Worm (Caenorhabditis elegans) whole organism, early embryonic: ENCODE data around the gene let-268.
"Not testable (repeated sequence)": the region's sequence is repeated elsewhere in the genome, so short reads cannot be mapped to it uniquely, and the experiment has no call there.

Experiments
- B0310.2 ChIP-seq: sonication (generic microtip); optimal IDR thresholded peaks from 2 replicates; lab custom pipeline; 2016; ENCODE audit warnings: mild to moderate bottlenecking, missing genetic modification characterization, missing compliant biosample characterization
- F13C5.2 ChIP-seq: sonication (generic microtip); optimal IDR thresholded peaks from 2 replicates; lab custom pipeline; 2017; ENCODE audit warnings: mild to moderate bottlenecking, missing genetic modification characterization, inconsistent platforms, missing compliant biosample characterization
- aly-1 ChIP-seq: sonication (generic microtip); optimal IDR thresholded peaks from 2 replicates; lab custom pipeline; 2016; ENCODE audit warnings: missing genetic modification characterization, missing compliant biosample characterization
- ama-1 ChIP-seq: fragments of 150-350 bp; optimal IDR thresholded peaks from 2 replicates; lab custom pipeline; 2014
- ceh-13 ChIP-seq: fragments of 200-800 bp; sonication (Bioruptor generic); optimal IDR thresholded peaks from 2 replicates; lab custom pipeline; 2018; ENCODE audit warnings: mild to moderate bottlenecking, missing genetic modification characterization, missing compliant biosample characterization
- ceh-36 ChIP-seq: sonication (generic microtip); optimal IDR thresholded peaks from 2 replicates; lab custom pipeline; 2016; ENCODE audit warnings: missing genetic modification characterization, inconsistent platforms, missing compliant biosample characterization
- ets-7 ChIP-seq: sonication (generic microtip); optimal IDR thresholded peaks from 2 replicates; lab custom pipeline; 2016; ENCODE audit warnings: missing genotype, missing genetic modification characterization, missing compliant biosample characterization
- flt-1 ChIP-seq: fragments of 200-800 bp; sonication (Bioruptor generic); IDR thresholded peaks from 2 replicates; pipeline ENCODE4 v1.3.6; 2022; ENCODE audit warnings: missing genetic modification characterization, missing compliant biosample characterization
- hmbx-1 ChIP-seq: sonication (generic microtip); optimal IDR thresholded peaks from 2 replicates; lab custom pipeline; 2016; ENCODE audit warnings: mild to moderate bottlenecking, missing genetic modification characterization, missing compliant biosample characterization
- hmg-4 ChIP-seq: fragments of 200-800 bp; sonication (Bioruptor generic); optimal IDR thresholded peaks from 2 replicates; lab custom pipeline; 2018; ENCODE audit warnings: mild to moderate bottlenecking, missing genetic modification characterization, missing compliant biosample characterization
- hnd-1 ChIP-seq: sonication (generic microtip); optimal IDR thresholded peaks from 2 replicates; lab custom pipeline; 2016; ENCODE audit warnings: missing genetic modification characterization, missing compliant biosample characterization
- pes-1 ChIP-seq: fragments of 200-800 bp; sonication (Bioruptor generic); IDR thresholded peaks from 2 replicates; pipeline ENCODE4 v1.3.6; 2022; ENCODE audit warnings: missing genetic modification reagents, missing genetic modification characterization, missing compliant biosample characterization
- scrt-1 ChIP-seq: fragments of 200-800 bp; sonication (Bioruptor generic); IDR thresholded peaks from 2 replicates; pipeline ENCODE4 v1.3.6; 2022; ENCODE audit warnings: missing genetic modification characterization, missing compliant biosample characterization
- sea-1 ChIP-seq: fragments of 200-800 bp; sonication (Bioruptor generic); conservative IDR thresholded peaks from 2 replicates; pipeline ENCODE4 v1.3.6; 2022; ENCODE audit warnings: missing genetic modification characterization, missing compliant biosample characterization
- tbx-11 ChIP-seq: fragments of 200-800 bp; sonication (Bioruptor generic); IDR thresholded peaks from 2 replicates; pipeline ENCODE4 v1.3.6; 2022; ENCODE audit warnings: missing genetic modification characterization, missing compliant biosample characterization
- tbx-37 ChIP-seq: fragments of 200-800 bp; sonication (Bioruptor generic); conservative IDR thresholded peaks from 2 replicates; pipeline ENCODE4 v1.3.6; 2022; ENCODE audit warnings: missing genetic modification reagents, missing genetic modification characterization, missing compliant biosample characterization
- tra-4 ChIP-seq: sonication (generic microtip); optimal IDR thresholded peaks from 2 replicates; lab custom pipeline; 2017; ENCODE audit warnings: missing genetic modification characterization, missing compliant biosample characterization

Gene let-268

ce11 chrII:10006266-10006665 is 33.5 kb downstream of the let-268 start, which contains the start of gene ZK892.4:
ZK892.4 (plus strand) TSS chrII:10006566.
- TF ChIP-seq sea-1 (GFP tag; lab: Robert Waterston, UW); ama-1 (lab: Kevin White, UChicago); hmbx-1 (tag; lab: Kevin White, UChicago): not testable (repeated sequence)

DNA sequence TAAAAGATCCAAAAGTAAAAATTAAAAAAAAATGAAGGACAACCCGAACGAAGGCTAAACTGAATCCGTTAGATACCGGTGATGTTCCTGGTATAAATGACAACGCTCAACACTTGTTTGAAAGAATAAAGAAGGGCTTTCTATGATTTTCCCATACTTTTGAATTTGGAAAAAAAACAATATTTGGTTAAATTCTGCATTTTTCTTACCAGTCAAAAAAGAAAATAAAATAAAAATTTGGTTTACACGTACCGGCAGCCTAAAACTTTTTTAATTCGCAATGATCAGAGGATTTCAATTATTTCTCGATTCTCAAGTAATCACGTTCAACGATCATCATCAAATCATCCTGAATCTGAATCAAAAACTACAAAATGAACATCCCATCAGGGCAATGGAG is 38.2 kb downstream of the let-268 start, which contains the start of gene ZK892.3:
TSS of gene ZK892.3 (plus strand) at position 301 of the 400 bp plus-strand sequence.
- TF ChIP-seq B0310.2 (tag; lab: Kevin White, UChicago) (no peak), aly-1 (tag; lab: Kevin White, UChicago) (no peak), F13C5.2 (tag; lab: Kevin White, UChicago) (no peak), hmg-4 (GFP tag; lab: Kevin White, UChicago) (no peak), ets-7 (tag; lab: Kevin White, UChicago) (no peak)

DNA sequence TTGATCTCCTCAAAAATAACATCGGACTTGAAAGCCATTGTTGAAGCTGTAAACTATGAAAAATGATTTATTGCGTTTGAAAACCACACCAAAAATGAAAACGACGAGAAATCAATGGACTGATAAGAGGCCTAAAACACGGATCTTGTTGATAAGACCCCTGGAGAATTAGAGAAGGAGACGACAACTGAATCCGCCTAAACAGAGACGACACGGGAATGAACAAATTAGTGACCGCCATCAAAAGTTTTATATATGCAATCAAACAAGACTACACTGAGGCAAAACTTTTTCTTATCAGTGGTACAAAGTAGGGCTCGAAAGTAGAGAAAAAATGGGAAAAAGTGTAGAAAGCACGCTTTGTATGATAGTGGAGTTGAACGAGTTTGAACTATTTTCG is 38.7 kb downstream of the let-268 start, which contains the start of gene nlt-1:
TSS of gene nlt-1 (minus strand) at position 78 of the 400 bp plus-strand sequence.
- TF ChIP-seq sea-1 (GFP tag; lab: Robert Waterston, UW) (no peak), ama-1 (lab: Kevin White, UChicago) (no peak), B0310.2 (tag; lab: Kevin White, UChicago) (no peak), hmbx-1 (tag; lab: Kevin White, UChicago) (no peak), ceh-36 (tag; lab: Kevin White, UChicago) (no peak), flt-1 (GFP tag; lab: Robert Waterston, UW) (no peak), ets-7 (tag; lab: Kevin White, UChicago) (no peak), scrt-1 (GFP tag; lab: Robert Waterston, UW) (no peak), tbx-11 (no peak), pes-1 (GFP tag; lab: Robert Waterston, UW) (no peak), ceh-13 (GFP tag; lab: Kevin White, UChicago) (no peak), hmg-4 (GFP tag; lab: Kevin White, UChicago) (no peak), hnd-1 (tag; lab: Kevin White, UChicago) (no peak), F13C5.2 (tag; lab: Kevin White, UChicago) (no peak), tbx-37 (GFP tag; lab: Robert Waterston, UW) (no peak), tra-4 (tag; lab: Kevin White, UChicago) (no peak), aly-1 (tag; lab: Kevin White, UChicago) (no peak)

DNA sequence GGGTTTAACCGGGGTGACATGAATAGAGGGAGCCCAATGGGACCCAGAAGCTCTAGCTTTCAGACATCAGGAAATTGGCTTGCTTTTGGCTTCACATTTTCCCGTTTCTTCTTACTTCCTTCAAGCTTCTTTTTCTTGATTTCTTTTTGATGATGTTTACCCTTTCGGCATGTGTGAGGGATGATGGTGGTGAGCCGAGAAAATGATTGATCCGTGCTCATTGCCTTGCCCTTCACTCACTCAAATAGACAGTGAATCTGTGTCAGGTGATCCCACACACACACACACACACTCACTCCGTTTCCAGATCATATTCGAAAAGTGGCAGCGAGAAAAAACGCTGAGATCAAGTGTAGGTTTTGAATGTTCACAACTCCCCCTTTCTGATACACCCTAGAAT is 45.1 kb downstream of the let-268 start:
- no peak for TF ChIP-seq flt-1 (GFP tag; lab: Robert Waterston, UW)
- TF ChIP-seq tra-4 (tag; lab: Kevin White, UChicago), result no peak
- TF ChIP-seq scrt-1 (GFP tag; lab: Robert Waterston, UW), result no peak

DNA sequence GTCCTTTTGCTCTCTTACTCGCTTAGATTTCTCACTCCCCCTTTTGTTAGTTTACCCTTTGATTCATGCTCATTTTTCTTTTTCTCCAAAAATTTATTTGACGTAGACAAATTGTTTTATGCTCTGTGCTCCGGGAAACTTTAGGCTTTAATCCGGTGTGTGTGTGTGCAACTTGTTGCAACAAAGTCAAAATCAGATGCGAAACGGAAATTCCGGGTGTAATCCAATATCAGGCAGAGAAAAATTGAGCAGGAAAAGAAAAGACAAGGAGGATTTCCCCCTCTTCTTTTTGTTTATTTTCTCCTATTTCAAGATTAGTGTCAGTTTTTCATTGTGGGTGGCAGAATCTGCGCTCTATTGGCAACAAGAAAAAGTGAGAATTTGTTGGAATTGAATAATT is 47.3 kb downstream of the let-268 start:
- TF ChIP-seq ama-1 (lab: Kevin White, UChicago), result no peak
- no peak for TF ChIP-seq scrt-1 (GFP tag; lab: Robert Waterston, UW)
- no peak for TF ChIP-seq F13C5.2 (tag; lab: Kevin White, UChicago)
- TF ChIP-seq pes-1 (GFP tag; lab: Robert Waterston, UW), result no peak
- no peak for TF ChIP-seq B0310.2 (tag; lab: Kevin White, UChicago)
- no peak for TF ChIP-seq tbx-11
- TF ChIP-seq hnd-1 (tag; lab: Kevin White, UChicago), result no peak
- no peak for TF ChIP-seq ceh-36 (tag; lab: Kevin White, UChicago)
- TF ChIP-seq aly-1 (tag; lab: Kevin White, UChicago), result no peak
- no peak for TF ChIP-seq tra-4 (tag; lab: Kevin White, UChicago)
- no peak for TF ChIP-seq ceh-13 (GFP tag; lab: Kevin White, UChicago)
- no peak for TF ChIP-seq hmg-4 (GFP tag; lab: Kevin White, UChicago)
- TF ChIP-seq ets-7 (tag; lab: Kevin White, UChicago), result no peak
- no peak for TF ChIP-seq flt-1 (GFP tag; lab: Robert Waterston, UW)
- no peak for TF ChIP-seq tbx-37 (GFP tag; lab: Robert Waterston, UW)
- no peak for TF ChIP-seq hmbx-1 (tag; lab: Kevin White, UChicago)

DNA sequence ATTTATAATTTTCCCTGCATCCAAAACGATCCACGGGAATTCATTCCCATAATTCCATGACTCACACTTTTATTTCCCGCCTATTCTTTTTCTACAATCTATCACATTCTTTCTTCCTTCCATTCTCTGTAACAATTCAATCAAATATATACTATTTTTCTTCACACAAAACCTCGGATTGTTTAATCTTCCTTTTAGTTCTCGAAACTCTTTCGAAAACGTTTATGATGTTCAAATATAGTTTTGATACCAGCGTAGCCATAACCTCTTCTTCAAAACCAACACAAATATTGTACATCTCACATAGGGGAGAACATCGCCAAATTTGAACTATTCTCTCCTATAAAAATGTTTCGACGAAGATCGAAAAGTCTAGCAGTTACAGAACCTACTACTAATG is 49.0 kb downstream of the let-268 start, which contains the start of gene lec-3:
TSS of gene lec-3 (plus strand) at position 301 of the 400 bp plus-strand sequence.
- no peak for TF ChIP-seq hmg-4 (GFP tag; lab: Kevin White, UChicago)
- no peak for TF ChIP-seq ets-7 (tag; lab: Kevin White, UChicago)
- TF ChIP-seq ama-1 (lab: Kevin White, UChicago), result no peak
- TF ChIP-seq tra-4 (tag; lab: Kevin White, UChicago), result no peak
- no peak for TF ChIP-seq ceh-36 (tag; lab: Kevin White, UChicago)
- TF ChIP-seq hmbx-1 (tag; lab: Kevin White, UChicago), result no peak
- TF ChIP-seq F13C5.2 (tag; lab: Kevin White, UChicago), result no peak
- TF ChIP-seq scrt-1 (GFP tag; lab: Robert Waterston, UW), result no peak
- TF ChIP-seq hnd-1 (tag; lab: Kevin White, UChicago), result no peak
- TF ChIP-seq aly-1 (tag; lab: Kevin White, UChicago), result no peak
- TF ChIP-seq flt-1 (GFP tag; lab: Robert Waterston, UW), result no peak
- TF ChIP-seq tbx-37 (GFP tag; lab: Robert Waterston, UW), result no peak
- no peak for TF ChIP-seq tbx-11
- TF ChIP-seq sea-1 (GFP tag; lab: Robert Waterston, UW), result no peak
- TF ChIP-seq ceh-13 (GFP tag; lab: Kevin White, UChicago), result no peak
- no peak for TF ChIP-seq pes-1 (GFP tag; lab: Robert Waterston, UW)
- TF ChIP-seq B0310.2 (tag; lab: Kevin White, UChicago), result no peak

- TF ChIP-seq hmg-4 (GFP tag; lab: Kevin White, UChicago) (no peak), tra-4 (tag; lab: Kevin White, UChicago) (no peak), hnd-1 (tag; lab: Kevin White, UChicago) (no peak), tbx-11 (no peak), sea-1 (GFP tag; lab: Robert Waterston, UW) (no peak), scrt-1 (GFP tag; lab: Robert Waterston, UW) (no peak), ceh-13 (GFP tag; lab: Kevin White, UChicago) (no peak), tbx-37 (GFP tag; lab: Robert Waterston, UW) (no peak), F13C5.2 (tag; lab: Kevin White, UChicago) (no peak), flt-1 (GFP tag; lab: Robert Waterston, UW) (no peak), aly-1 (tag; lab: Kevin White, UChicago) (no peak), pes-1 (GFP tag; lab: Robert Waterston, UW) (no peak)
Observed at ce11 chrII:9989533-9989932, 50.2 kb downstream of the let-268 start.
